Worm (Caenorhabditis elegans) whole organism, midembryonic: ENCODE measurements around the gene gpa-6.

Source experiments
- T22C8.4 ChIP-seq: fragments of 200-800 bp; sonication (Bioruptor generic); IDR thresholded peaks from 2 replicates; pipeline ENCODE4 v1.3.6; 2022; ENCODE audit warnings: missing genetic modification characterization, missing compliant biosample characterization
- flt-1 ChIP-seq: fragments of 200-800 bp; sonication (Bioruptor generic); IDR thresholded peaks from 2 replicates; pipeline ENCODE4 v1.3.6; 2022; ENCODE audit warnings: missing genetic modification characterization, missing compliant biosample characterization
- klf-2 ChIP-seq: fragments of 200-800 bp; sonication (Bioruptor generic); conservative IDR thresholded peaks from 2 replicates; pipeline ENCODE4 v1.3.6; 2022; ENCODE audit warnings: missing genetic modification reagents, missing genetic modification characterization, missing compliant biosample characterization
- med-1 ChIP-seq: sonication (generic microtip); optimal IDR thresholded peaks from 2 replicates; lab custom pipeline; 2017; ENCODE audit warnings: missing genetic modification characterization, mild to moderate bottlenecking, missing compliant biosample characterization, antibody characterized with exemption, missing genetic modification reagents; ENCODE audit not compliant: insufficient read depth
- tab-1 ChIP-seq: fragments of 200-800 bp; sonication (Bioruptor generic); IDR thresholded peaks from 2 replicates; pipeline ENCODE4 v1.3.6; 2022; ENCODE audit warnings: missing genetic modification characterization, missing compliant biosample characterization
- ztf-23 ChIP-seq: fragments of 200-800 bp; sonication (Bioruptor generic); IDR thresholded peaks from 2 replicates; pipeline ENCODE4 v1.3.6; 2022; ENCODE audit warnings: missing genetic modification reagents, missing genetic modification characterization, missing compliant biosample characterization
- ztf-29 ChIP-seq: fragments of 200-800 bp; sonication (Bioruptor generic); IDR thresholded peaks from 2 replicates; pipeline ENCODE4 v1.3.6; 2022; ENCODE audit warnings: missing genetic modification reagents, missing genetic modification characterization, missing compliant biosample characterization

DNA sequence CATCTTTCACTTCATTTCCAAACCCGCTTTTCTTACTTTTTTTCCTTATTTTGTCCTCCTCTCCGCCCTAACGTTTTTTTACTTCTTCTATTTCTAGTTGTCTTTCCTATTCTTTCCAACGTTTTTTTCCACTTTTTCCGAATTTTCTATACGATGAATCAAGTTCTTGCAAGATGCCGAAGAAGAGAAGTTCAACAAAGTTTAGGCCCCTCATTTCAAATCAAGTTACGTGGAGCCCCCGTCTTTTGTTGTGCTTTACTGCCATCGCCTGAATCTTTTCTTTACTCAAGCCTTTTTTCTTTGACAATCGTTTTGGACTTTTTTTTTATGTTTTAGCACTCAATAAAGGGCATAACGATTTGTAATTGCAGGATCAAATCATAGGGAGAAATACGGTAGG lies 10.4 kb downstream of the gpa-6 start, which contains the start of gene unc-9:
- TF ChIP-seq med-1 (GFP tag; lab: Kevin White, UChicago): no peak
- no peak for TF ChIP-seq flt-1
- TF ChIP-seq ztf-23 (GFP tag; lab: Robert Waterston, UW): no peak
- TF ChIP-seq klf-2 (GFP tag; lab: Robert Waterston, UW): no peak
- no peak for TF ChIP-seq tab-1
- TF ChIP-seq T22C8.4 (GFP tag; lab: Robert Waterston, UW): no peak
- no peak for TF ChIP-seq ztf-29 (GFP tag; lab: Robert Waterston, UW)
